Worm (Caenorhabditis elegans) whole organism, L3 larva: ENCODE data around the gene ndub-8.

Experiments
- ZK546.5 ChIP-seq: sonication (generic microtip); optimal IDR thresholded peaks from 2 replicates; lab custom pipeline; 2017; ENCODE audit warnings: missing biosample characterization, missing genetic modification characterization
- aly-2 ChIP-seq: fragments of 150-350 bp; optimal IDR thresholded peaks from 2 replicates; lab custom pipeline; 2014; ENCODE audit warnings: missing biosample characterization, missing genetic modification characterization
- ama-1 ChIP-seq: fragments of 150-350 bp; optimal IDR thresholded peaks from 2 replicates; lab custom pipeline; 2018
- ceh-9 ChIP-seq: sonication (generic microtip); optimal IDR thresholded peaks from 2 replicates; lab custom pipeline; 2018; ENCODE audit warnings: missing biosample characterization, missing genetic modification characterization
- elt-2 ChIP-seq: sonication (generic microtip); optimal IDR thresholded peaks from 2 replicates; lab custom pipeline; 2016; ENCODE audit warnings: missing genetic modification reagents, mild to moderate bottlenecking, missing genetic modification characterization, missing compliant biosample characterization
- jun-1 ChIP-seq: fragments of 150-350 bp; optimal IDR thresholded peaks from 2 replicates; lab custom pipeline; 2014; ENCODE audit warnings: missing biosample characterization, missing genetic modification reagents, missing genetic modification characterization
- lin-39 ChIP-seq: fragments of 150-350 bp; optimal IDR thresholded peaks from 2 replicates; lab custom pipeline; 2018; ENCODE audit warnings: missing biosample characterization, missing genetic modification reagents, missing genetic modification characterization
- mdl-1 ChIP-seq: fragments of 150-350 bp; optimal IDR thresholded peaks from 2 replicates; lab custom pipeline; 2014; ENCODE audit warnings: missing biosample characterization, missing genetic modification characterization
- nhr-12 ChIP-seq: fragments of 150-350 bp; optimal IDR thresholded peaks from 2 replicates; lab custom pipeline; 2014; ENCODE audit warnings: missing biosample characterization, missing genetic modification characterization
- nhr-23 ChIP-seq: fragments of 150-350 bp; optimal IDR thresholded peaks from 2 replicates; lab custom pipeline; 2014; ENCODE audit warnings: missing biosample characterization, missing genetic modification reagents, missing genetic modification characterization
- nhr-76 ChIP-seq: fragments of 150-350 bp; sonication (generic microtip); optimal IDR thresholded peaks from 5 replicates; lab custom pipeline; 2014; ENCODE audit warnings: missing biosample characterization, missing genetic modification characterization
- pha-4 ChIP-seq: fragments of 150-350 bp; optimal IDR thresholded peaks from 2 replicates; lab custom pipeline; 2014; ENCODE audit warnings: missing biosample characterization, missing genetic modification reagents, missing genetic modification characterization
- unc-62 ChIP-seq: fragments of 150-350 bp; sonication (generic microtip); optimal IDR thresholded peaks from 4 replicates; lab custom pipeline; 2014; ENCODE audit warnings: missing biosample characterization, missing genetic modification reagents, missing genetic modification characterization
- ztf-11 ChIP-seq: fragments of 150-350 bp; optimal IDR thresholded peaks from 2 replicates; lab custom pipeline; 2014; ENCODE audit warnings: missing biosample characterization, missing genetic modification characterization

DNA sequence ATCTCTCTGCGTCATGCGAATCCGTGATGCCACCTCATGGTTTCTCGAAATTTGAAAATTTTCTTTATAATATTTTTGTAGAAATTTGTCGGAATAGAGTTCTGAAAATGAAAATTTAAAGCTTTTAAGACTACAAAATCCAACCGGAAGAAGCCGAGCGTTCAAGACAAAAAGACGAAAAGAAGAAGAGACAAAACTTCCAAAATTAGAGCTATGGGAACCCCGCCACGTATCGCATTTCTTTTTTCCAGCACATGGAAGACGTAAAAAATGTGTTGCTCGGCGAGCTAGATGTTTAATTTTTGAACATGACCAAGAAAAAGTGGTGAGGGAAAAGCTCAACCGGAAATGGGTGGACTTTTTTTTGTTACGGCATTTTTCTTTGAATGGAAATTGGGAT lies 29.3 kb downstream of the ndub-8 start, which contains the start of gene W02B8.1:
- TF ChIP-seq pha-4 (tag; lab: Kevin White, UChicago) (no peak), nhr-76 (tag; lab: Kevin White, UChicago) (no peak), ama-1 (lab: Kevin White, UChicago) (no peak), ztf-11 (no peak), mdl-1 (tag; lab: Kevin White, UChicago) (no peak), aly-2 (tag; lab: Kevin White, UChicago) (no peak), jun-1 (tag; lab: Kevin White, UChicago) (no peak), ceh-9 (tag; lab: Kevin White, UChicago) (no peak), unc-62 (GFP tag; lab: Kevin White, UChicago) (no peak), elt-2 (tag; lab: Kevin White, UChicago) (no peak), nhr-12 (tag; lab: Kevin White, UChicago) (no peak), lin-39 (tag; lab: Kevin White, UChicago) (no peak), ZK546.5 (no peak), nhr-23 (no peak)
